Worm (Caenorhabditis elegans) whole organism, young adult: ENCODE results near the gene C27F2.7.

Experiments
- C17E4.6 ChIP-seq: fragments of 200-800 bp; sonication (Bioruptor generic); IDR thresholded peaks from 2 replicates; pipeline ENCODE4 v1.3.6; 2022; ENCODE audit warnings: missing genetic modification reagents, missing genetic modification characterization, missing compliant biosample characterization
- dox-1 ChIP-seq: fragments of 200-800 bp; sonication (Bioruptor generic); IDR thresholded peaks from 2 replicates; pipeline ENCODE4 v1.3.6; 2022; ENCODE audit warnings: missing genetic modification reagents, missing genetic modification characterization, missing compliant biosample characterization
- fkh-3 ChIP-seq: sonication (generic microtip); optimal IDR thresholded peaks from 2 replicates; lab custom pipeline; 2016; ENCODE audit warnings: mild to moderate bottlenecking, missing genetic modification characterization, missing compliant biosample characterization
- lin-35 ChIP-seq, 3 experiments: fragments of 150-350 bp in 2 of 3; sonication (generic microtip) in 1 of 3; optimal IDR thresholded peaks; 2 replicates each; lab custom pipeline; 2014 to 2018; ENCODE audit warnings: missing biosample characterization in 3 of 3, missing genetic modification characterization in 3 of 3, missing genetic modification reagents in 3 of 3
- rcor-1 ChIP-seq: fragments of 200-800 bp; sonication (Bioruptor generic); IDR thresholded peaks from 2 replicates; pipeline ENCODE4 v1.3.6; 2022; ENCODE audit warnings: missing genetic modification reagents, missing genetic modification characterization, missing compliant biosample characterization
- snpc-1.3 ChIP-seq: sonication (generic microtip); optimal IDR thresholded peaks from 2 replicates; lab custom pipeline; 2017; ENCODE audit warnings: missing genetic modification characterization, mild to moderate bottlenecking, missing compliant biosample characterization, antibody characterized with exemption, moderate library complexity, missing genotype, missing genetic modification reagents; ENCODE audit not compliant: insufficient read depth
- unc-62 ChIP-seq: fragments of 150-350 bp; optimal IDR thresholded peaks from 2 replicates; lab custom pipeline; 2014; ENCODE audit warnings: missing biosample characterization, missing genetic modification reagents, missing genetic modification characterization

ce11 chrIII:5022964-5023363 lies 38.7 kb upstream of the C27F2.7 start, which contains the start of gene R144.13:
- TF ChIP-seq C17E4.6, result no peak
- no peak for TF ChIP-seq snpc-1.3 (tag; lab: Kevin White, UChicago)
- TF ChIP-seq lin-35 (GFP tag; optimal IDR thresholded peaks at IDR 0.05; lab: Kevin White, UChicago), result no peak
- TF ChIP-seq unc-62 (GFP tag; lab: Kevin White, UChicago), result no peak
- TF ChIP-seq fkh-3 (tag; lab: Kevin White, UChicago), result no peak
- no peak for TF ChIP-seq dox-1 (GFP tag; lab: Robert Waterston, UW)
- TF ChIP-seq rcor-1 (GFP tag; lab: Robert Waterston, UW), result no peak
